Worm (Caenorhabditis elegans) whole organism, L1 larva: ENCODE results near the gene F16G10.7.

Experiments
- C04F5.9 ChIP-seq: sonication (generic microtip); optimal IDR thresholded peaks from 2 replicates; lab custom pipeline; 2016; ENCODE audit warnings: missing genetic modification characterization, missing compliant biosample characterization
- C16A3.4 ChIP-seq: fragments of 150-350 bp; optimal IDR thresholded peaks from 2 replicates; lab custom pipeline; 2014; ENCODE audit warnings: missing biosample characterization, missing genetic modification characterization
- F16B12.6 ChIP-seq: fragments of 150-350 bp; optimal IDR thresholded peaks from 2 replicates; lab custom pipeline; 2014; ENCODE audit warnings: missing biosample characterization, missing genetic modification characterization
- alr-1 ChIP-seq: fragments of 200-800 bp; sonication (Bioruptor generic); optimal IDR thresholded peaks from 2 replicates; lab custom pipeline; 2018; ENCODE audit warnings: borderline replicate concordance, mild to moderate bottlenecking, missing genetic modification characterization, missing compliant biosample characterization
- aly-2 ChIP-seq: fragments of 150-350 bp; optimal IDR thresholded peaks from 2 replicates; lab custom pipeline; 2014; ENCODE audit warnings: missing biosample characterization, missing genetic modification characterization
- ceh-63 ChIP-seq: fragments of 200-800 bp; sonication (Bioruptor generic); optimal IDR thresholded peaks from 2 replicates; lab custom pipeline; 2018; ENCODE audit warnings: mild to moderate bottlenecking, missing genetic modification characterization, missing compliant biosample characterization
- ceh-82 ChIP-seq, 3 experiments: fragments of 150-350 bp in 1 of 3; sonication (generic microtip) in 2 of 3; optimal IDR thresholded peaks; 2 replicates each; lab custom pipeline; 2014 to 2017; ENCODE audit warnings: missing biosample characterization in 3 of 3, missing genetic modification characterization in 3 of 3
- ces-1 ChIP-seq: fragments of 150-350 bp; optimal IDR thresholded peaks from 2 replicates; lab custom pipeline; 2014; ENCODE audit warnings: missing biosample characterization, missing genetic modification reagents, missing genetic modification characterization
- dpl-1 ChIP-seq, 3 experiments: fragments of 150-350 bp in 2 of 3; sonication (generic microtip) in 1 of 3; optimal IDR thresholded peaks; 2 replicates each; lab custom pipeline; 2014 to 2017; ENCODE audit warnings: missing biosample characterization in 3 of 3, missing genetic modification characterization in 3 of 3, missing genetic modification reagents in 3 of 3
- egl-27 ChIP-seq, 2 experiments: fragments of 150-350 bp in 1 of 2; sonication (generic microtip); optimal IDR thresholded peaks; 3 replicates each; lab custom pipeline; 2017 to 2018; ENCODE audit warnings: missing biosample characterization in 2 of 2, missing genetic modification characterization in 2 of 2, missing genetic modification reagents in 2 of 2
- elt-2 ChIP-seq: sonication (generic microtip); optimal IDR thresholded peaks from 2 replicates; lab custom pipeline; 2016; ENCODE audit warnings: missing genetic modification characterization, mild to moderate bottlenecking, inconsistent platforms, missing compliant biosample characterization, missing genetic modification reagents
- elt-3 ChIP-seq, 6 experiments: fragments of 150-350 bp in 1 of 6; sonication (generic microtip); optimal IDR thresholded peaks; 2 replicates each; lab custom pipeline; 2017 to 2018; ENCODE audit warnings: missing biosample characterization in 6 of 6, missing genetic modification characterization in 6 of 6, inconsistent platforms in 1 of 6
- ets-5 ChIP-seq: fragments of 200-800 bp; sonication (Bioruptor generic); IDR thresholded peaks from 2 replicates; pipeline ENCODE4 v1.3.6; 2022; ENCODE audit warnings: missing genetic modification characterization, missing compliant biosample characterization
- fkh-10 ChIP-seq: sonication (generic microtip); optimal IDR thresholded peaks from 2 replicates; lab custom pipeline; 2017; ENCODE audit warnings: missing biosample characterization, missing genetic modification reagents, missing genetic modification characterization
- fkh-4 ChIP-seq: sonication (generic microtip); optimal IDR thresholded peaks from 2 replicates; lab custom pipeline; 2016; ENCODE audit warnings: missing compliant biosample characterization, missing genetic modification characterization, borderline replicate concordance
- fkh-8 ChIP-seq: sonication (generic microtip); optimal IDR thresholded peaks from 2 replicates; lab custom pipeline; 2016; ENCODE audit warnings: mild to moderate bottlenecking, missing genetic modification characterization, missing compliant biosample characterization
- hpl-2 ChIP-seq: fragments of 150-350 bp; optimal IDR thresholded peaks from 2 replicates; lab custom pipeline; 2014; ENCODE audit warnings: missing biosample characterization, missing genetic modification reagents, missing genetic modification characterization
- lin-13 ChIP-seq: fragments of 150-350 bp; optimal IDR thresholded peaks from 2 replicates; lab custom pipeline; 2014; ENCODE audit warnings: missing biosample characterization, missing genetic modification reagents, missing genetic modification characterization
- lin-35 ChIP-seq, 2 experiments: fragments of 150-350 bp; optimal IDR thresholded peaks; 2 replicates each; lab custom pipeline; 2014; ENCODE audit warnings: missing biosample characterization in 2 of 2, missing genetic modification characterization in 2 of 2, missing genetic modification reagents in 2 of 2
- lin-39 ChIP-seq: fragments of 150-350 bp; optimal IDR thresholded peaks from 2 replicates; lab custom pipeline; 2014; ENCODE audit warnings: missing biosample characterization, missing genetic modification reagents, missing genetic modification characterization
- mab-9 ChIP-seq: fragments of 200-800 bp; sonication (Bioruptor generic); IDR thresholded peaks from 2 replicates; pipeline ENCODE4 v1.3.6; 2022; ENCODE audit warnings: missing genetic modification reagents, missing genetic modification characterization, missing compliant biosample characterization
- mep-1 ChIP-seq: fragments of 150-350 bp; optimal IDR thresholded peaks from 2 replicates; lab custom pipeline; 2014; ENCODE audit warnings: missing biosample characterization, missing genetic modification characterization
- nhr-20 ChIP-seq: sonication (generic microtip); optimal IDR thresholded peaks from 2 replicates; lab custom pipeline; 2016; ENCODE audit warnings: mild to moderate bottlenecking, missing genetic modification characterization, missing compliant biosample characterization
- nhr-47 ChIP-seq: sonication (generic microtip); optimal IDR thresholded peaks from 2 replicates; lab custom pipeline; 2016; ENCODE audit warnings: mild to moderate bottlenecking, missing genetic modification characterization, moderate library complexity, missing compliant biosample characterization
- nhr-76 ChIP-seq: sonication (generic microtip); optimal IDR thresholded peaks from 2 replicates; lab custom pipeline; 2017; ENCODE audit warnings: missing biosample characterization, missing genetic modification characterization
- nhr-84 ChIP-seq: sonication (generic microtip); optimal IDR thresholded peaks from 2 replicates; lab custom pipeline; 2017; ENCODE audit warnings: missing biosample characterization, missing genetic modification characterization
- nhr-85 ChIP-seq: sonication (generic microtip); peaks from one replicate; lab custom pipeline; 2016; ENCODE audit warnings: missing genetic modification characterization, inconsistent platforms, missing compliant biosample characterization
- pqm-1 ChIP-seq: sonication (generic microtip); optimal IDR thresholded peaks from 3 replicates; lab custom pipeline; 2017; ENCODE audit warnings: missing biosample characterization, missing genetic modification characterization
- snpc-4 ChIP-seq: fragments of 150-350 bp; optimal IDR thresholded peaks from 2 replicates; lab custom pipeline; 2014; ENCODE audit warnings: missing biosample characterization, missing genetic modification characterization
- snu-23 ChIP-seq: sonication (generic microtip); optimal IDR thresholded peaks from 2 replicates; lab custom pipeline; 2016; ENCODE audit warnings: missing genetic modification characterization, missing compliant biosample characterization
- swsn-7 ChIP-seq: sonication (generic microtip); optimal IDR thresholded peaks from 2 replicates; lab custom pipeline; 2016; ENCODE audit warnings: missing genetic modification characterization, missing compliant biosample characterization
- unc-130 ChIP-seq: fragments of 150-350 bp; optimal IDR thresholded peaks from 2 replicates; lab custom pipeline; 2017; ENCODE audit warnings: missing biosample characterization, missing genetic modification characterization, inconsistent platforms
- vab-15 ChIP-seq: sonication (generic microtip); optimal IDR thresholded peaks from 2 replicates; lab custom pipeline; 2017; ENCODE audit warnings: missing genotype, mild to moderate bottlenecking, missing genetic modification characterization, missing compliant biosample characterization
- xbp-1 ChIP-seq: sonication (generic microtip); optimal IDR thresholded peaks from 2 replicates; lab custom pipeline; 2016; ENCODE audit warnings: missing genetic modification characterization, missing compliant biosample characterization
- zip-4 ChIP-seq: fragments of 200-800 bp; sonication (Bioruptor generic); optimal IDR thresholded peaks from 2 replicates; lab custom pipeline; 2018; ENCODE audit warnings: mild to moderate bottlenecking, missing genetic modification characterization, moderate library complexity, missing compliant biosample characterization

F16G10.7 gene

DNA sequence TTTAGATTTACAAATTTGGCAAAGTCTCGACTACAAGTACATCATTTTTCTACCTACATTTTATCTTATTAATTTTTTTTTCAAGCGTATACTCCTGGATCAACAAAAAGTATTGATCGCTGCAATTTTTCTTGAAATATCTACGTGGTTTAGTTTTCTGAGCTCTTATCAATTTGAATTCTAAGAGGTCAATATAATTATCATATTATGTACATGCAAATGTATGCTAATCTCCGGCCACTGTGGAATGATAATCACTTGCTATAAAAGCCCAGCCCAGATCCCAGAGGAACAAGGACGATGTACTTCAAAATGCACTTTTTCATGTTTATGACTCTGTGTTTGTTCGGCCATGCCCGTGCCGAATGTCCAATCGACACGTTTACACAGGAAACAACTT is 23.3 kb downstream of the F16G10.7 start, which contains the start of gene F43C11.1 (continued):
- TF ChIP-seq zip-4 (GFP tag; lab: Kevin White, UChicago), result no peak
- TF ChIP-seq, all 84 proteins: peak for 0

DNA sequence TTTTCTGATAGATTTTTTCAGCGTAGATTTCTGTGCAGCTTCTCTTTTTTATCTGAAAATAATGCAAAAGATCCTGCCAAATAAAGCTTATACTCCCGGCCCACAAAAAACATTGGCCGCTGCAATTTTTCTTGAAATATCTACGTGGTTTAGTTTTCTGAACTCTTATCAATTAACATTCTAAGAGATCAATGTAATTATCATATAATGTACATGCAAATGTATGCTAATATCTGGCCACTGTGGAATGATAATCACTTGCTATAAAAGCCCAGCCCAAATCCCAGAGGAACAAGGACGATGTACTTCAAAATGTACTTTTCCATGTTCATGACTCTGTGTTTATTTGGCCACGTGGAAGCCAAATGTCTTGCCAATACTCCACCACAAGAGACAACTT is 25.6 kb downstream of the F16G10.7 start, which contains the start of gene F43C11.2:
F43C11.2 (plus strand) TSS at position 301 of the 400 bp plus-strand sequence.
- TF ChIP-seq fkh-4 (tag; lab: Kevin White, UChicago) (no peak), dpl-1 (GFP tag; optimal IDR thresholded peaks at IDR 0.05; lab: Kevin White, UChicago) (no peak), lin-13 (GFP tag; lab: Kevin White, UChicago) (no peak), lin-35 (GFP tag; optimal IDR thresholded peaks at IDR 0.05; lab: Kevin White, UChicago) (no peak), ets-5 (no peak)

DNA sequence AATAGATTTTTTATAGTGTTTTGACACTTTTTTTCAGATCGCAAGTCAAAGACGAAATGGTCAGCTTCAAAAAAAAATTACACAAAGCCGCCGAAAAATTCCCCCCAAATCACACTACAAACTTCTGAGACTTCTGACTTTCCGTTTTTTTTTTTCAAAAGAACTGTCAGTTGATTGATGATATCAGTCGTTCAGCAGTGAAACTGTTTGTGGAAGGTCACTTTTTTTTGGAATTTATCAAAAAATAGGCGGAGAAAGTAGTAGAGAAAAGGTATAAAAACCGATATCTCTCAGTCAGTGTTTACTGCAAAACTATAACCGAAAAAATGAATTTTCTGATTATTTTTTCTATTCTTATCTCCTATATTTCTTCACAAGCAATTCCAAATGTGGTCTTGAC is 27.1 kb downstream of the F16G10.7 start, which contains the start of gene F43C11.3:
F43C11.3 (plus strand) TSS at position 301 of the 400 bp plus-strand sequence.
- TF ChIP-seq elt-2 (tag; lab: Kevin White, UChicago) (no peak), F16B12.6 (tag; lab: Kevin White, UChicago) (no peak), swsn-7 (no peak), nhr-84 (tag; lab: Kevin White, UChicago) (no peak)

DNA sequence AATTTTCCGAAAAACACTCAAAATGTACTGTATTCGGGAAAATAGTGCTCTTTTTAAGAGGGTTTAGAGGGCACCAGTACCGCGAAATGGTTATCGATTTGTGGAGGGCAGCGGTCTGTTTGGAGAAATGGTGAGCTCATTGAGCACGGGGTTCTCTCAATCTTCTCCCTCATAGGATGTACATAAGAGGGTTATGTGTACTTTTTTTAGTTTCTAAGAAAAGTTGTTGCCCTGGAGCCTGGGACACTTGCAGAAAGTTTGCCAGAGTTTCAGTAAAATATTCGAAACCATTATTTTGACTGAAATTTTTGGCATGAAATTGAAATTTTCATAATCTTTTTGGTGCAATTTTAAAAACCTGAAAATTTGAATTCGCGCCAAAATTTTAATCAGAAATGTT is 27.5 kb downstream of the F16G10.7 start, which contains the start of gene F43C11.10:
F43C11.10 (minus strand) TSS at position 101 of the 400 bp plus-strand sequence.
- TF ChIP-seq hpl-2 (GFP tag; lab: Kevin White, UChicago), result no peak
- no peak for TF ChIP-seq fkh-10 (GFP tag; lab: Kevin White, UChicago)
- TF ChIP-seq xbp-1 (tag; lab: Kevin White, UChicago), result no peak
- no peak for TF ChIP-seq C04F5.9 (tag; lab: Kevin White, UChicago)
- no peak for TF ChIP-seq ces-1 (GFP tag; lab: Kevin White, UChicago)
- no peak for TF ChIP-seq nhr-85 (tag; lab: Kevin White, UChicago)
- no peak for TF ChIP-seq lin-39 (tag; lab: Kevin White, UChicago)
- TF ChIP-seq mab-9 (GFP tag; lab: Robert Waterston, UW), result no peak
- TF ChIP-seq nhr-47 (tag; lab: Kevin White, UChicago), result no peak
- no peak for TF ChIP-seq aly-2
- no peak for TF ChIP-seq alr-1 (tag; lab: Kevin White, UChicago)
- TF ChIP-seq ets-5, result no peak
- TF ChIP-seq elt-2 (tag; lab: Kevin White, UChicago), result no peak
- no peak for TF ChIP-seq snpc-4 (tag; lab: Kevin White, UChicago)
- no peak for TF ChIP-seq snu-23 (GFP tag; lab: Kevin White, UChicago)
- no peak for TF ChIP-seq mep-1 (tag; lab: Kevin White, UChicago)
- TF ChIP-seq elt-3 (tag; optimal IDR thresholded peaks at IDR 0.05; lab: Kevin White, UChicago), result no peak
- no peak for TF ChIP-seq nhr-76
- no peak for TF ChIP-seq nhr-20 (tag; lab: Kevin White, UChicago)
- no peak for TF ChIP-seq ceh-63 (GFP tag; lab: Kevin White, UChicago)

DNA sequence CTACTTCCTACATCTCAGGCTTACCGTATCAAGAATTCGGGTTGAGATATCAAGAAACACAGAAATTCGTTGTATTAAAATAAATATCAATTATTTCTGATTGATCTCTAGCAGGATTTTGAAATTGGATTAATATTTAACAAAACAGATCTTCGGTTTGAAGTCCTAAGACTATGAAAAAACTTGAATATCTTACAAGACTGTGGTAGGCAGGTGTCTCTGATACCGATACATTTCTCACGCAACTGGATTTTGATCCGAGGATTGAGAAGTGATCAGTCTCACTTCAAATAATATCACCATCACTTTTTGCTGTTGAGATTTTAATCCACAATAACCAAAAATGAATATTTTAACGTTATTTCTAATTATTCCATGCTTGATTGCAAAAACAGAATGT is 33.4 kb downstream of the F16G10.7 start, which contains the start of gene F43C11.4:
F43C11.4 (plus strand) TSS at position 301 of the 400 bp plus-strand sequence.
- TF ChIP-seq vab-15 (tag; lab: Kevin White, UChicago) (no peak), pqm-1 (tag; lab: Kevin White, UChicago) (no peak), fkh-8 (tag; lab: Kevin White, UChicago) (no peak), unc-130 (tag; lab: Kevin White, UChicago) (no peak), nhr-47 (tag; lab: Kevin White, UChicago) (no peak), C16A3.4 (tag; lab: Kevin White, UChicago) (no peak), egl-27 (tag; optimal IDR thresholded peaks at IDR 0.05; lab: Kevin White, UChicago) (no peak), ceh-82 (tag; optimal IDR thresholded peaks at IDR 0.05; lab: Kevin White, UChicago) (no peak), mab-9 (GFP tag; lab: Robert Waterston, UW) (no peak)
- TF ChIP-seq, all 84 proteins: peak for 0
